Fruit fly (Drosophila melanogaster) S2 (cell line): Measurements from ENCODE around the gene Wdr24.

Experiments
- CG8478 ChIP-seq: fragments of >200 bp; optimal IDR thresholded peaks from 2 replicates; lab custom pipeline; 2018
- CTCF ChIP-seq, 2 experiments: fragments of >200 bp; optimal IDR thresholded peaks; 2 replicates each; lab custom pipeline; 2018

dm6 chr3R:29716782-29717317, 28.0 kb downstream of the Wdr24 start, which contains the start of gene Obp99b:
- no peak for TF ChIP-seq CG8478 (lab: Kevin White, UChicago)
- TF ChIP-seq CTCF (optimal IDR thresholded peaks at IDR 0.05; lab: Kevin White, UChicago), result peak; percentile 96 to 98
